Fruit fly (Drosophila melanogaster): ENCODE data around the gene CG4119.

- TF ChIP-seq Smox (GFP tag; optimal IDR thresholded peaks at IDR 0.05), result no peak
- TF ChIP-seq fd59A (GFP tag; optimal IDR thresholded peaks at IDR 0.05), result no peak
- no peak for TF ChIP-seq OdsH (GFP tag; optimal IDR thresholded peaks at IDR 0.05)
- TF ChIP-seq vri (GFP tag; optimal IDR thresholded peaks at IDR 0.05), result no peak
- no peak for TF ChIP-seq CG34406 (GFP tag; optimal IDR thresholded peaks at IDR 0.05)
- TF ChIP-seq CG16779 (tag; optimal IDR thresholded peaks at IDR 0.05), result no peak
- no peak for TF ChIP-seq dsx (GFP tag; optimal IDR thresholded peaks at IDR 0.05; ENCODE audit: poor library complexity, severe bottlenecking)
- no peak for TF ChIP-seq Ets21C (GFP tag; optimal IDR thresholded peaks at IDR 0.05)
- no peak for TF ChIP-seq cyc (GFP tag; optimal IDR thresholded peaks at IDR 0.05)
- no peak for TF ChIP-seq Hr4 (GFP tag; optimal IDR thresholded peaks at IDR 0.05)
- TF ChIP-seq achi (GFP tag; optimal IDR thresholded peaks at IDR 0.05), result no peak
- no peak for TF ChIP-seq fkh (GFP tag; optimal IDR thresholded peaks at IDR 0.05)
- no peak for TF ChIP-seq CG6276 (GFP tag; optimal IDR thresholded peaks at IDR 0.05)
Observed at dm6 chrX:5662761-5663160, 3.1 kb upstream of the CG4119 start, which contains the start of gene OtopLc.
